Worm (Caenorhabditis elegans): ENCODE measurements around the gene gst-26.

The gst-26 gene

ce11 chrII:15124193-15124592, 40.2 kb downstream of the gst-26 start, which contains the start of gene Y53F4B.23 (continued):
- TF ChIP-seq nfya-1 (tag; optimal IDR thresholded peaks at IDR 0.05; ENCODE audit: borderline replicate concordance, insufficient read depth) (no peak), sptf-2 (GFP tag; optimal IDR thresholded peaks at IDR 0.05) (no peak), ztf-3 (GFP tag; optimal IDR thresholded peaks at IDR 0.05) (no peak)

ce11 chrII:15119537-15120360, 44.6 kb downstream of the gst-26 start, which contains the start of gene arp-1:
TSS of gene arp-1 (plus strand) at chrII:15120301.
- no peak for TF ChIP-seq nhr-27 (tag; optimal IDR thresholded peaks at IDR 0.05)
- TF ChIP-seq T26A5.8 (tag; optimal IDR thresholded peaks at IDR 0.05) = no peak
- peak; percentile 22 for TF ChIP-seq F23B12.7 (tag; optimal IDR thresholded peaks at IDR 0.05; ENCODE audit: insufficient read depth)
- TF ChIP-seq rec-8 (tag; optimal IDR thresholded peaks at IDR 0.05) = no peak
- TF ChIP-seq ztf-28 (GFP tag; IDR thresholded peaks at IDR 0.05) = no peak
- TF ChIP-seq madf-10 (tag; optimal IDR thresholded peaks at IDR 0.05) = no peak
- TF ChIP-seq cebp-2 (GFP tag; IDR thresholded peaks at IDR 0.05) = no peak
- no peak for TF ChIP-seq ztf-26 (tag; optimal IDR thresholded peaks at IDR 0.05)
- no peak for TF ChIP-seq tlf-1 (GFP tag; optimal IDR thresholded peaks at IDR 0.05)
- TF ChIP-seq cebp-1 (GFP tag; IDR thresholded peaks at IDR 0.05) = peak; percentile 98
- peak; percentile 99 for TF ChIP-seq cebp-1 (tag; optimal IDR thresholded peaks at IDR 0.05)
- TF ChIP-seq sptf-2 (GFP tag; optimal IDR thresholded peaks at IDR 0.05) = peak; percentile 10
- TF ChIP-seq ceh-100 (GFP tag; IDR thresholded peaks at IDR 0.05) = no peak
- no peak for TF ChIP-seq ztf-18 (tag; optimal IDR thresholded peaks at IDR 0.05)
- peak; percentile 38 for TF ChIP-seq lsl-1 (GFP tag; optimal IDR thresholded peaks at IDR 0.05)
- peak; percentile 37; the same call in 1 of the 2 replicates for TF ChIP-seq hmg-1.2 (GFP tag; IDR thresholded peaks at IDR 0.05)
- TF ChIP-seq lir-1 (GFP tag; conservative IDR thresholded peaks at IDR 0.05) = no peak
- no peak for TF ChIP-seq lin-54 (GFP tag; optimal IDR thresholded peaks at IDR 0.05)
- TF ChIP-seq mcd-1 (GFP tag; IDR thresholded peaks at IDR 0.05) = no peak; the same call in 1 of the 2 replicates
- TF ChIP-seq lsy-27 (tag; optimal IDR thresholded peaks at IDR 0.05; ENCODE audit: borderline replicate concordance, insufficient read depth) = no peak
- TF ChIP-seq attf-3 (GFP tag; conservative IDR thresholded peaks at IDR 0.05) = peak; percentile 84
- TF ChIP-seq Y56A3A.18 (GFP tag; IDR thresholded peaks at IDR 0.05) = no peak
- TF ChIP-seq snpc-4 (GFP tag; optimal IDR thresholded peaks at IDR 0.05) = no peak
- TF ChIP-seq snpc-4 (tag; optimal IDR thresholded peaks at IDR 0.05) = peak in 3 of 4 experiments; percentile 4 to 59 (median 10)
- TF ChIP-seq K12H6.12 (tag; optimal IDR thresholded peaks at IDR 0.05) = no peak
- peak; percentile 19 for TF ChIP-seq lin-40 (tag; optimal IDR thresholded peaks at IDR 0.05)
- TF ChIP-seq lin-35 (GFP tag; optimal IDR thresholded peaks at IDR 0.05) = peak in 1 of 3 experiments; percentile 35
- TF ChIP-seq attf-6 (GFP tag; IDR thresholded peaks at IDR 0.05) = no peak
- peak; percentile 77 for TF ChIP-seq attf-5 (GFP tag; optimal IDR thresholded peaks at IDR 0.05)
- TF ChIP-seq C17E4.6 (GFP tag; IDR thresholded peaks at IDR 0.05) = no peak
